Worm (Caenorhabditis elegans) whole organism, L4 larva: ENCODE data around the gene prp-9.

Experiments used
- D1046.2 ChIP-seq: fragments of 200-800 bp; sonication (Bioruptor generic); IDR thresholded peaks from 2 replicates; pipeline ENCODE4 v1.3.6; 2022; ENCODE audit warnings: missing genetic modification characterization, missing compliant biosample characterization
- F10B5.3 ChIP-seq: sonication (generic microtip); optimal IDR thresholded peaks from 2 replicates; lab custom pipeline; 2016; ENCODE audit warnings: mild to moderate bottlenecking, missing genetic modification characterization, missing compliant biosample characterization
- F44E2.7 ChIP-seq: fragments of 200-800 bp; sonication (Bioruptor generic); IDR thresholded peaks from 2 replicates; pipeline ENCODE4 v2.1.2; 2022; ENCODE audit warnings: missing genetic modification characterization, missing compliant biosample characterization
- T26A8.4 ChIP-seq: fragments of 200-800 bp; sonication (Bioruptor generic); IDR thresholded peaks from 2 replicates; pipeline ENCODE4 v1.3.6; 2022; ENCODE audit warnings: missing genetic modification characterization, missing compliant biosample characterization
- Y105C5A.15 ChIP-seq: fragments of 200-800 bp; sonication (Bioruptor generic); IDR thresholded peaks from 2 replicates; pipeline ENCODE4 v1.3.6; 2022; ENCODE audit warnings: missing genetic modification characterization, missing compliant biosample characterization
- Y5F2A.4 ChIP-seq: fragments of 200-800 bp; sonication (Bioruptor generic); optimal IDR thresholded peaks from 2 replicates; lab custom pipeline; 2018; ENCODE audit warnings: mild to moderate bottlenecking, missing genetic modification characterization, missing compliant biosample characterization
- Y75B8A.6 ChIP-seq: fragments of 200-800 bp; sonication (Bioruptor generic); IDR thresholded peaks from 2 replicates; pipeline ENCODE4 v1.3.6; 2022; ENCODE audit warnings: missing genetic modification reagents, missing genetic modification characterization, missing compliant biosample characterization
- ZK337.2 ChIP-seq: fragments of 200-800 bp; sonication (Bioruptor generic); IDR thresholded peaks from 2 replicates; pipeline ENCODE4 v1.3.6; 2022; ENCODE audit warnings: missing genetic modification reagents, missing genetic modification characterization, missing compliant biosample characterization
- ama-1 ChIP-seq: fragments of 150-350 bp; optimal IDR thresholded peaks from 2 replicates; lab custom pipeline; 2014; ENCODE audit warnings: inconsistent platforms, mixed read lengths
- arid-1 ChIP-seq: fragments of 200-800 bp; sonication (Bioruptor generic); conservative IDR thresholded peaks from 2 replicates; pipeline ENCODE4 v1.3.6; 2022; ENCODE audit warnings: missing genetic modification reagents, missing genetic modification characterization, missing compliant biosample characterization
- attf-4 ChIP-seq: sonication (generic microtip); optimal IDR thresholded peaks from 3 replicates; lab custom pipeline; 2017; ENCODE audit warnings: missing biosample characterization, missing genetic modification characterization
- ceh-44 ChIP-seq: fragments of 200-800 bp; sonication (Bioruptor generic); IDR thresholded peaks from 2 replicates; pipeline ENCODE4 v1.3.6; 2022; ENCODE audit warnings: missing genetic modification reagents, missing genetic modification characterization, missing compliant biosample characterization
- ces-1 ChIP-seq: fragments of 150-350 bp; sonication (generic microtip); optimal IDR thresholded peaks from 4 replicates; lab custom pipeline; 2014; ENCODE audit warnings: missing biosample characterization, missing genetic modification reagents, missing genetic modification characterization
- cey-2 ChIP-seq: sonication (generic microtip); optimal IDR thresholded peaks from 3 replicates; lab custom pipeline; 2017; ENCODE audit warnings: missing genetic modification characterization, mild to moderate bottlenecking, missing compliant biosample characterization, antibody characterized with exemption, borderline replicate concordance; ENCODE audit not compliant: insufficient read depth
- daf-16 ChIP-seq, 3 experiments: sonication (generic microtip); optimal IDR thresholded peaks; 2 replicates each; lab custom pipeline; 2016 to 2017; ENCODE audit warnings: missing genetic modification characterization in 3 of 3, missing genetic modification reagents in 3 of 3, mild to moderate bottlenecking in 2 of 3, missing compliant biosample characterization in 2 of 3, missing biosample characterization in 1 of 3, moderate library complexity in 1 of 3
- daf-8 ChIP-seq: fragments of 200-800 bp; sonication (Bioruptor generic); IDR thresholded peaks from 2 replicates; pipeline ENCODE4 v1.3.6; 2022; ENCODE audit warnings: missing genetic modification characterization, missing compliant biosample characterization
- dmd-6 ChIP-seq: fragments of 200-800 bp; sonication (Bioruptor generic); IDR thresholded peaks from 2 replicates; pipeline ENCODE4 v1.3.6; 2022; ENCODE audit warnings: missing genetic modification reagents, missing genetic modification characterization, missing compliant biosample characterization
- dmd-8 ChIP-seq: fragments of 200-800 bp; sonication (Bioruptor generic); IDR thresholded peaks from 2 replicates; pipeline ENCODE4 v1.3.6; 2022; ENCODE audit warnings: missing genetic modification characterization, missing compliant biosample characterization
- dpl-1 ChIP-seq: fragments of 150-350 bp; optimal IDR thresholded peaks from 2 replicates; lab custom pipeline; 2014; ENCODE audit warnings: missing biosample characterization, missing genetic modification reagents, missing genetic modification characterization
- duxl-1 ChIP-seq: sonication (generic microtip); optimal IDR thresholded peaks from 2 replicates; lab custom pipeline; 2016; ENCODE audit warnings: mild to moderate bottlenecking, missing genetic modification characterization, moderate library complexity, missing compliant biosample characterization; ENCODE audit not compliant: poor library complexity
- egl-43 ChIP-seq: fragments of 200-800 bp; sonication (Bioruptor generic); IDR thresholded peaks from 2 replicates; pipeline ENCODE4 v1.3.6; 2022; ENCODE audit warnings: missing genetic modification reagents, missing genetic modification characterization, missing compliant biosample characterization
- fkh-10 ChIP-seq: fragments of 150-350 bp; optimal IDR thresholded peaks from 2 replicates; lab custom pipeline; 2014; ENCODE audit warnings: missing biosample characterization, missing genetic modification reagents, missing genetic modification characterization
- gei-8 ChIP-seq: fragments of 200-800 bp; sonication (Bioruptor generic); optimal IDR thresholded peaks from 2 replicates; lab custom pipeline; 2018; ENCODE audit warnings: mild to moderate bottlenecking, missing genetic modification characterization, missing compliant biosample characterization
- hif-1 ChIP-seq, 2 experiments: sonication (generic microtip); optimal IDR thresholded peaks; 2 replicates each; lab custom pipeline; 2016 to 2017; ENCODE audit warnings: missing compliant biosample characterization in 2 of 2, missing genetic modification characterization in 2 of 2, missing genetic modification reagents in 2 of 2, missing genotype in 2 of 2, mild to moderate bottlenecking in 1 of 2
- lin-13 ChIP-seq: fragments of 150-350 bp; optimal IDR thresholded peaks from 2 replicates; lab custom pipeline; 2014; ENCODE audit warnings: missing biosample characterization, missing genetic modification reagents, missing genetic modification characterization
- lin-29 ChIP-seq: fragments of 200-800 bp; sonication (Bioruptor generic); IDR thresholded peaks from 2 replicates; pipeline ENCODE4 v1.3.6; 2022; ENCODE audit warnings: missing genetic modification reagents, missing genetic modification characterization, missing compliant biosample characterization
- lir-3 ChIP-seq: sonication (generic microtip); optimal IDR thresholded peaks from 2 replicates; lab custom pipeline; 2016; ENCODE audit warnings: mild to moderate bottlenecking, missing genetic modification characterization, missing compliant biosample characterization
- lsy-2 ChIP-seq, 2 experiments: fragments of 150-350 bp in 1 of 2; sonication (generic microtip) in 1 of 2; optimal IDR thresholded peaks; 2 replicates each; lab custom pipeline; 2014 to 2017; ENCODE audit warnings: missing biosample characterization in 2 of 2, missing genetic modification characterization in 2 of 2
- madf-5 ChIP-seq, 2 experiments: fragments of 200-800 bp; sonication (Bioruptor generic); IDR thresholded peaks; 2 replicates each; pipeline ENCODE4 v1.3.6; 2022; ENCODE audit warnings: missing compliant biosample characterization in 2 of 2, missing genetic modification characterization in 2 of 2
- mdl-1 ChIP-seq, 2 experiments: fragments of 150-350 bp in 1 of 2; sonication (generic microtip) in 1 of 2; optimal IDR thresholded peaks; 2 replicates each; lab custom pipeline; 2014 to 2017; ENCODE audit warnings: missing biosample characterization in 2 of 2, missing genetic modification characterization in 2 of 2
- mdt-29 ChIP-seq: fragments of 200-800 bp; sonication (Bioruptor generic); IDR thresholded peaks from 2 replicates; pipeline ENCODE4 v1.3.6; 2022; ENCODE audit warnings: missing genetic modification reagents, missing genetic modification characterization, missing compliant biosample characterization
- mes-2 ChIP-seq: sonication (generic microtip); optimal IDR thresholded peaks from 2 replicates; lab custom pipeline; 2016; ENCODE audit warnings: missing genotype, mild to moderate bottlenecking, missing genetic modification characterization, missing compliant biosample characterization; ENCODE audit not compliant: poor library complexity, severe bottlenecking
- mxl-3 ChIP-seq: fragments of 200-800 bp; sonication (Bioruptor generic); optimal IDR thresholded peaks from 2 replicates; lab custom pipeline; 2018; ENCODE audit warnings: mild to moderate bottlenecking, missing genetic modification characterization, missing compliant biosample characterization
- nhr-10 ChIP-seq: fragments of 150-350 bp; optimal IDR thresholded peaks from 2 replicates; lab custom pipeline; 2014; ENCODE audit warnings: missing biosample characterization, missing genetic modification characterization
- nhr-102 ChIP-seq: sonication (generic microtip); optimal IDR thresholded peaks from 2 replicates; lab custom pipeline; 2016; ENCODE audit warnings: mild to moderate bottlenecking, missing genetic modification characterization, moderate library complexity, missing compliant biosample characterization
- nhr-28 ChIP-seq: fragments of 150-350 bp; optimal IDR thresholded peaks from 2 replicates; lab custom pipeline; 2014; ENCODE audit warnings: missing biosample characterization, missing genetic modification characterization
- nhr-41 ChIP-seq: fragments of 200-800 bp; sonication (Bioruptor generic); IDR thresholded peaks from 2 replicates; pipeline ENCODE4 v1.3.6; 2022; ENCODE audit warnings: missing genetic modification reagents, missing genetic modification characterization, missing compliant biosample characterization
- nhr-48 ChIP-seq: sonication (generic microtip); optimal IDR thresholded peaks from 2 replicates; lab custom pipeline; 2016; ENCODE audit warnings: mild to moderate bottlenecking, missing genetic modification characterization, missing compliant biosample characterization
- nhr-6 ChIP-seq: fragments of 150-350 bp; optimal IDR thresholded peaks from 2 replicates; lab custom pipeline; 2014; ENCODE audit warnings: missing biosample characterization, missing genetic modification characterization
- nhr-76 ChIP-seq: fragments of 150-350 bp; optimal IDR thresholded peaks from 2 replicates; lab custom pipeline; 2014; ENCODE audit warnings: missing biosample characterization, missing genetic modification characterization
- pha-4 ChIP-seq, 2 experiments: fragments of 150-350 bp in 1 of 2; fragments of 200-800 bp in 1 of 2; sonication (Bioruptor generic) in 1 of 2; IDR thresholded peaks in 1 of 2; optimal IDR thresholded peaks in 1 of 2; 2 replicates each; pipeline versions ENCODE4 v1.3.6 to Lab custom; 2014 to 2022; ENCODE audit warnings: missing genetic modification characterization in 2 of 2, missing genetic modification reagents in 2 of 2, missing biosample characterization in 1 of 2, missing compliant biosample characterization in 1 of 2
- php-3 ChIP-seq: fragments of 200-800 bp; sonication (Bioruptor generic); IDR thresholded peaks from 2 replicates; pipeline ENCODE4 v1.3.6; 2022; ENCODE audit warnings: missing genetic modification reagents, missing genetic modification characterization, missing compliant biosample characterization
- pqm-1 ChIP-seq: sonication (generic microtip); optimal IDR thresholded peaks from 2 replicates; lab custom pipeline; 2017; ENCODE audit warnings: missing biosample characterization, missing genetic modification characterization
- saeg-2 ChIP-seq: fragments of 200-800 bp; sonication (Bioruptor generic); IDR thresholded peaks from 2 replicates; pipeline ENCODE4 v1.3.6; 2022; ENCODE audit warnings: missing genetic modification reagents, missing genetic modification characterization, missing compliant biosample characterization
- sdz-12 ChIP-seq: fragments of 200-800 bp; sonication (Bioruptor generic); optimal IDR thresholded peaks from 2 replicates; lab custom pipeline; 2018; ENCODE audit warnings: mild to moderate bottlenecking, missing genetic modification characterization, missing compliant biosample characterization
- skn-1 ChIP-seq: fragments of 150-350 bp; optimal IDR thresholded peaks from 2 replicates; lab custom pipeline; 2014; ENCODE audit warnings: missing biosample characterization, missing genetic modification characterization
- unc-39 ChIP-seq: sonication (generic microtip); optimal IDR thresholded peaks from 2 replicates; lab custom pipeline; 2017; ENCODE audit warnings: missing biosample characterization, missing genetic modification characterization
- vab-7 ChIP-seq: fragments of 200-800 bp; sonication (Bioruptor generic); IDR thresholded peaks from 2 replicates; pipeline ENCODE4 v1.3.6; 2022; ENCODE audit warnings: missing genetic modification reagents, missing genetic modification characterization, missing compliant biosample characterization
- zag-1 ChIP-seq: fragments of 150-350 bp; optimal IDR thresholded peaks from 2 replicates; lab custom pipeline; 2014; ENCODE audit warnings: missing biosample characterization, missing genetic modification characterization
- zfp-2 ChIP-seq: sonication (generic microtip); optimal IDR thresholded peaks from 2 replicates; lab custom pipeline; 2016; ENCODE audit warnings: mild to moderate bottlenecking, missing genetic modification characterization, missing compliant biosample characterization
- zip-2 ChIP-seq: fragments of 150-350 bp; optimal IDR thresholded peaks from 2 replicates; lab custom pipeline; 2014; ENCODE audit warnings: missing biosample characterization, missing genetic modification characterization

prp-9 gene

ce11 chrII:8566806-8567266 is 41.6 kb upstream of the prp-9 start, which contains the start of gene F54C9.3 (continued):
- TF ChIP-seq lin-29 (no peak), nhr-41 (GFP tag; lab: Robert Waterston, UW) (no peak), php-3 (GFP tag; lab: Robert Waterston, UW) (peak; percentile 99), skn-1 (tag; lab: Kevin White, UChicago) (no peak), nhr-76 (tag; lab: Kevin White, UChicago) (no peak), vab-7 (GFP tag; lab: Robert Waterston, UW) (no peak), Y5F2A.4 (GFP tag; lab: Kevin White, UChicago) (no peak), zfp-2 (tag; lab: Kevin White, UChicago) (no peak), fkh-10 (GFP tag; lab: Kevin White, UChicago) (no peak), nhr-6 (tag; lab: Kevin White, UChicago) (no peak), dmd-8 (GFP tag; lab: Robert Waterston, UW) (no peak), mdl-1 (tag; optimal IDR thresholded peaks at IDR 0.05; lab: Kevin White, UChicago) (no peak), lin-13 (GFP tag; lab: Kevin White, UChicago) (no peak), Y75B8A.6 (no peak), zag-1 (tag; lab: Kevin White, UChicago) (no peak), sdz-12 (GFP tag; lab: Kevin White, UChicago) (no peak), ama-1 (peak; percentile 25), unc-39 (tag; lab: Kevin White, UChicago) (no peak), lsy-2 (tag; optimal IDR thresholded peaks at IDR 0.05; lab: Kevin White, UChicago) (peak in 1 of 2 experiments; percentile 35), F10B5.3 (tag; lab: Kevin White, UChicago) (no peak), mxl-3 (GFP tag; lab: Kevin White, UChicago) (no peak), ZK337.2 (GFP tag; lab: Robert Waterston, UW) (no peak), daf-16 (GFP tag; optimal IDR thresholded peaks at IDR 0.05; lab: Kevin White, UChicago) (peak in 1 of 2 experiments; percentile 14), daf-16 (tag; optimal IDR thresholded peaks at IDR 0.05; lab: Kevin White, UChicago) (peak; percentile 84), saeg-2 (GFP tag; lab: Robert Waterston, UW) (no peak), lir-3 (tag; lab: Kevin White, UChicago) (no peak), F44E2.7 (GFP tag; lab: Robert Waterston, UW) (no peak), D1046.2 (GFP tag; lab: Robert Waterston, UW) (no peak), gei-8 (no peak), mes-2 (tag; lab: Kevin White, UChicago) (no peak), Y105C5A.15 (GFP tag; lab: Robert Waterston, UW) (no peak), attf-4 (tag; lab: Kevin White, UChicago) (no peak), T26A8.4 (GFP tag; lab: Robert Waterston, UW) (no peak), egl-43 (GFP tag; lab: Robert Waterston, UW) (no peak), zip-2 (tag; lab: Kevin White, UChicago) (no peak), dpl-1 (GFP tag; lab: Kevin White, UChicago) (no peak), daf-8 (GFP tag; lab: Robert Waterston, UW) (no peak), pqm-1 (tag; lab: Kevin White, UChicago) (peak; percentile 91), nhr-48 (tag; lab: Kevin White, UChicago) (peak; percentile 30), ceh-44 (GFP tag; lab: Robert Waterston, UW) (no peak), duxl-1 (tag; lab: Kevin White, UChicago) (no peak), hif-1 (tag; optimal IDR thresholded peaks at IDR 0.05; lab: Kevin White, UChicago) (no peak), nhr-10 (tag; lab: Kevin White, UChicago) (no peak), mdt-29 (GFP tag; lab: Robert Waterston, UW) (no peak), dmd-6 (GFP tag; lab: Robert Waterston, UW) (peak; percentile 92), cey-2 (tag; lab: Kevin White, UChicago) (no peak), madf-5 (GFP tag; IDR thresholded peaks at IDR 0.05; lab: Robert Waterston, UW) (no peak), pha-4 (GFP tag; IDR thresholded peaks at IDR 0.05; lab: Robert Waterston, UW) (no peak), pha-4 (tag; optimal IDR thresholded peaks at IDR 0.05; lab: Kevin White, UChicago) (no peak), ces-1 (GFP tag; lab: Kevin White, UChicago) (no peak), arid-1 (no peak), nhr-28 (tag; lab: Kevin White, UChicago) (peak; percentile 95), nhr-102 (tag; lab: Kevin White, UChicago) (peak; percentile 3)
